Fruit fly (Drosophila melanogaster) whole organism, embryonic: ENCODE measurements around the gene HHEX.

Source experiments
- Ada2b ChIP-seq: fragments of 200-800 bp; sonication (Bioruptor generic); IDR thresholded peaks from 2 replicates; pipeline ENCODE4 v1.3.6; 2022; ENCODE audit warnings: missing biosample characterization, missing genetic modification characterization
- Atf-2 ChIP-seq: fragments of 200-800 bp; sonication (Bioruptor generic); optimal IDR thresholded peaks from 2 replicates; lab custom pipeline; 2016; ENCODE audit warnings: missing biosample characterization, missing genetic modification characterization
- CG10274 ChIP-seq: fragments of 200-800 bp; sonication (Bioruptor generic); optimal IDR thresholded peaks from 3 replicates; lab custom pipeline; 2017; ENCODE audit warnings: missing biosample characterization, mild to moderate bottlenecking, missing genetic modification characterization
- CG10366 ChIP-seq: fragments of 200-800 bp; sonication (Bioruptor generic); IDR thresholded peaks from 2 replicates; pipeline ENCODE4 v1.3.6; 2022; ENCODE audit warnings: missing biosample characterization, missing genetic modification characterization
- CG11247 ChIP-seq: fragments of 200-800 bp; sonication (Bioruptor generic); IDR thresholded peaks from 2 replicates; pipeline ENCODE4 v1.3.6; 2022; ENCODE audit warnings: missing biosample characterization, missing genetic modification characterization
- CG11504 ChIP-seq: fragments of 200-800 bp; sonication (Bioruptor generic); optimal IDR thresholded peaks from 3 replicates; lab custom pipeline; 2019; ENCODE audit warnings: missing biosample characterization, mild to moderate bottlenecking, missing genetic modification characterization, moderate library complexity
- CG11560 ChIP-seq: fragments of 200-800 bp; sonication (Bioruptor generic); IDR thresholded peaks from 3 replicates; pipeline ENCODE4 v1.3.6; 2022; ENCODE audit warnings: missing biosample characterization, missing genetic modification characterization
- CG11695 ChIP-seq: fragments of 200-800 bp; sonication (Bioruptor generic); IDR thresholded peaks from 3 replicates; pipeline ENCODE4 v1.3.6; 2022; ENCODE audit warnings: missing biosample characterization, missing genetic modification characterization
- CG13775 ChIP-seq: fragments of 200-800 bp; sonication (Bioruptor generic); optimal IDR thresholded peaks from 3 replicates; lab custom pipeline; 2017; ENCODE audit warnings: missing biosample characterization, mild to moderate bottlenecking, missing genetic modification characterization
- CG14050 ChIP-seq: fragments of 200-800 bp; sonication (Bioruptor generic); IDR thresholded peaks from 3 replicates; pipeline ENCODE4 v1.3.6; 2022; ENCODE audit warnings: missing biosample characterization, missing genetic modification characterization
- CG16779 ChIP-seq: fragments of 200-800 bp; sonication (Bioruptor generic); IDR thresholded peaks from 2 replicates; pipeline ENCODE4 v1.3.6; 2022; ENCODE audit warnings: missing biosample characterization, missing genetic modification characterization
- CG17829 ChIP-seq: fragments of 200-800 bp; optimal IDR thresholded peaks from 2 replicates; lab custom pipeline; 2019; ENCODE audit warnings: missing biosample characterization, mild to moderate bottlenecking, missing genetic modification characterization, moderate library complexity
- CG17912 ChIP-seq: fragments of 200-800 bp; sonication (Bioruptor generic); optimal IDR thresholded peaks from 2 replicates; lab custom pipeline; 2018; ENCODE audit warnings: missing biosample characterization, mild to moderate bottlenecking, missing genetic modification characterization
- CG18011 ChIP-seq: fragments of 200-800 bp; sonication (Bioruptor generic); optimal IDR thresholded peaks from 2 replicates; lab custom pipeline; 2017; ENCODE audit warnings: missing biosample characterization, missing genetic modification characterization, mild to moderate bottlenecking, moderate library complexity, missing genotype
- CG33213 ChIP-seq: fragments of 200-800 bp; sonication (Bioruptor generic); optimal IDR thresholded peaks from 3 replicates; lab custom pipeline; 2016; ENCODE audit warnings: missing biosample characterization, missing genetic modification characterization
- CG34422 ChIP-seq: fragments of 200-800 bp; sonication (Bioruptor generic); IDR thresholded peaks from 3 replicates; pipeline ENCODE4 v1.3.6; 2022; ENCODE audit warnings: missing biosample characterization, missing genetic modification characterization
- CG6254 ChIP-seq: fragments of 200-800 bp; sonication (Bioruptor generic); optimal IDR thresholded peaks from 3 replicates; lab custom pipeline; 2017; ENCODE audit warnings: mild to moderate bottlenecking, missing biosample characterization, missing genetic modification reagents, missing genetic modification characterization
- CG7987 ChIP-seq: fragments of 200-800 bp; sonication (Bioruptor generic); optimal IDR thresholded peaks from 2 replicates; lab custom pipeline; 2018; ENCODE audit warnings: missing biosample characterization, mild to moderate bottlenecking, missing genetic modification characterization, moderate library complexity
- CG8388 ChIP-seq: fragments of 200-800 bp; sonication (Bioruptor generic); optimal IDR thresholded peaks from 2 replicates; lab custom pipeline; 2019; ENCODE audit warnings: missing biosample characterization, mild to moderate bottlenecking, missing genetic modification characterization, moderate library complexity
- Dek ChIP-seq: fragments of 200-800 bp; sonication (Bioruptor generic); optimal IDR thresholded peaks from 3 replicates; lab custom pipeline; 2019; ENCODE audit warnings: missing biosample characterization, mild to moderate bottlenecking, missing genetic modification characterization, moderate library complexity
- Dll ChIP-seq: fragments of 200-800 bp; sonication (Bioruptor generic); IDR thresholded peaks from 4 replicates; pipeline ENCODE4 v1.3.6; 2022; ENCODE audit warnings: missing biosample characterization, missing genetic modification characterization; ENCODE audit not compliant: partially characterized antibody
- Drgx ChIP-seq: fragments of 200-800 bp; sonication (Bioruptor generic); IDR thresholded peaks from 2 replicates; pipeline ENCODE4 v1.3.6; 2022; ENCODE audit warnings: missing biosample characterization, missing genetic modification characterization
- ERR ChIP-seq: fragments of 200-800 bp; sonication (Bioruptor generic); optimal IDR thresholded peaks from 2 replicates; lab custom pipeline; 2016; ENCODE audit warnings: missing biosample characterization, missing genetic modification characterization
- H2.0 ChIP-seq: fragments of 200-800 bp; sonication (Bioruptor generic); IDR thresholded peaks from 2 replicates; pipeline ENCODE4 v1.3.6; 2022; ENCODE audit warnings: missing biosample characterization, missing genetic modification characterization
- Lim3 ChIP-seq: fragments of 200-800 bp; sonication (Bioruptor generic); IDR thresholded peaks from 2 replicates; pipeline ENCODE4 v1.3.6; 2022; ENCODE audit warnings: missing biosample characterization, missing genetic modification characterization
- MTF-1 ChIP-seq: fragments of 200-800 bp; sonication (Bioruptor generic); optimal IDR thresholded peaks from 2 replicates; lab custom pipeline; 2018; ENCODE audit warnings: missing biosample characterization, mild to moderate bottlenecking, missing genetic modification characterization, borderline replicate concordance
- Nf-YA ChIP-seq: fragments of 200-800 bp; sonication (Bioruptor generic); IDR thresholded peaks from 2 replicates; pipeline ENCODE4 v1.3.6; 2022; ENCODE audit warnings: missing biosample characterization, missing genetic modification characterization
- Side ChIP-seq: fragments of 200-800 bp; sonication (Bioruptor generic); optimal IDR thresholded peaks from 2 replicates; lab custom pipeline; 2016; ENCODE audit warnings: missing biosample characterization, missing genetic modification characterization
- Sox102F ChIP-seq: fragments of 200-800 bp; sonication (Bioruptor generic); optimal IDR thresholded peaks from 2 replicates; lab custom pipeline; 2018; ENCODE audit warnings: missing biosample characterization, mild to moderate bottlenecking, missing genetic modification characterization, moderate library complexity
- Usf ChIP-seq: fragments of 200-800 bp; sonication (Bioruptor generic); optimal IDR thresholded peaks from 2 replicates; lab custom pipeline; 2017; ENCODE audit warnings: missing genotype, missing biosample characterization, missing genetic modification characterization
- ara ChIP-seq: fragments of 200-800 bp; sonication (Bioruptor generic); IDR thresholded peaks from 2 replicates; pipeline ENCODE4 v1.3.6; 2022; ENCODE audit warnings: missing biosample characterization, missing genetic modification characterization
- ato ChIP-seq: fragments of 200-800 bp; sonication (Bioruptor generic); IDR thresholded peaks from 2 replicates; pipeline ENCODE4 v1.3.6; 2022; ENCODE audit warnings: missing biosample characterization, missing genetic modification characterization; ENCODE audit not compliant: partially characterized antibody
- bigmax ChIP-seq: fragments of 200-800 bp; sonication (Bioruptor generic); optimal IDR thresholded peaks from 2 replicates; lab custom pipeline; 2018; ENCODE audit warnings: missing biosample characterization, mild to moderate bottlenecking, missing genetic modification characterization
- bowl ChIP-seq: fragments of 200-800 bp; sonication (Bioruptor generic); IDR thresholded peaks from 2 replicates; pipeline ENCODE4 v1.3.6; 2022; ENCODE audit warnings: missing biosample characterization, missing genetic modification characterization
- br ChIP-seq: fragments of >200 bp; optimal IDR thresholded peaks from 2 replicates; lab custom pipeline; 2017
- dati ChIP-seq: fragments of 200-800 bp; sonication (Bioruptor generic); IDR thresholded peaks from 2 replicates; pipeline ENCODE4 v1.3.6; 2022; ENCODE audit warnings: missing biosample characterization, missing genetic modification characterization
- disco-r ChIP-seq: fragments of 200-800 bp; sonication (Bioruptor generic); optimal IDR thresholded peaks from 2 replicates; lab custom pipeline; 2016; ENCODE audit warnings: missing biosample characterization, missing genetic modification characterization
- eve ChIP-seq, 2 experiments: fragments of >200 bp; optimal IDR thresholded peaks; 2 replicates each; lab custom pipeline; 2017; ENCODE audit warnings: missing biosample characterization in 2 of 2, missing genetic modification characterization in 2 of 2
- fd96Cb ChIP-seq: fragments of 200-800 bp; sonication (Bioruptor generic); optimal IDR thresholded peaks from 2 replicates; lab custom pipeline; 2018; ENCODE audit warnings: missing biosample characterization, mild to moderate bottlenecking, missing genetic modification characterization, moderate library complexity
- gfzf ChIP-seq: fragments of 200-800 bp; sonication (Bioruptor generic); optimal IDR thresholded peaks from 2 replicates; lab custom pipeline; 2016; ENCODE audit warnings: missing biosample characterization, mild to moderate bottlenecking, missing genetic modification characterization, moderate library complexity
- gsb-n ChIP-seq: fragments of 200-800 bp; sonication (Bioruptor generic); optimal IDR thresholded peaks from 3 replicates; lab custom pipeline; 2018; ENCODE audit warnings: missing biosample characterization, mild to moderate bottlenecking, missing genetic modification characterization
- inv ChIP-seq: fragments of 200-800 bp; sonication (Bioruptor generic); IDR thresholded peaks from 2 replicates; pipeline ENCODE4 v1.3.6; 2022; ENCODE audit warnings: missing biosample characterization, missing genetic modification characterization; ENCODE audit not compliant: partially characterized antibody
- kah ChIP-seq: fragments of 200-800 bp; sonication (Bioruptor generic); optimal IDR thresholded peaks from 2 replicates; lab custom pipeline; 2018; ENCODE audit warnings: missing biosample characterization, mild to moderate bottlenecking, missing genetic modification characterization
- lola ChIP-seq, 3 experiments: fragments of >200 bp in 2 of 3; fragments of 200-800 bp in 1 of 3; sonication (Bioruptor generic) in 1 of 3; optimal IDR thresholded peaks; 2 replicates each; lab custom pipeline; 2017 to 2019; ENCODE audit warnings: missing biosample characterization in 3 of 3, missing genetic modification characterization in 3 of 3, mild to moderate bottlenecking in 1 of 3, moderate library complexity in 1 of 3
- nau ChIP-seq: fragments of 200-800 bp; sonication (Bioruptor generic); optimal IDR thresholded peaks from 3 replicates; lab custom pipeline; 2017; ENCODE audit warnings: missing biosample characterization, mild to moderate bottlenecking, missing genetic modification characterization, missing genetic modification reagents
- repo ChIP-seq: fragments of 200-800 bp; sonication (Bioruptor generic); optimal IDR thresholded peaks from 2 replicates; lab custom pipeline; 2016; ENCODE audit warnings: missing biosample characterization, missing genetic modification characterization
- sc ChIP-seq, 3 experiments: fragments of >200 bp in 2 of 3; fragments of 200-800 bp in 1 of 3; sonication (Bioruptor generic) in 1 of 3; optimal IDR thresholded peaks; 2 replicates in 2 of 3; 3 replicates in 1 of 3; lab custom pipeline; 2017; ENCODE audit warnings: mild to moderate bottlenecking in 1 of 3, missing biosample characterization in 1 of 3, missing genetic modification characterization in 1 of 3, missing genetic modification reagents in 1 of 3
- tgo ChIP-seq: fragments of 200-800 bp; sonication (Bioruptor generic); IDR thresholded peaks from 3 replicates; pipeline ENCODE4 v1.3.6; 2022; ENCODE audit warnings: missing biosample characterization, missing genetic modification characterization
- zen2 ChIP-seq: fragments of 200-800 bp; sonication (Bioruptor generic); IDR thresholded peaks from 3 replicates; pipeline ENCODE4 v1.3.6; 2022; ENCODE audit warnings: missing biosample characterization, missing genetic modification characterization; ENCODE audit not compliant: partially characterized antibody

The HHEX gene

DNA sequence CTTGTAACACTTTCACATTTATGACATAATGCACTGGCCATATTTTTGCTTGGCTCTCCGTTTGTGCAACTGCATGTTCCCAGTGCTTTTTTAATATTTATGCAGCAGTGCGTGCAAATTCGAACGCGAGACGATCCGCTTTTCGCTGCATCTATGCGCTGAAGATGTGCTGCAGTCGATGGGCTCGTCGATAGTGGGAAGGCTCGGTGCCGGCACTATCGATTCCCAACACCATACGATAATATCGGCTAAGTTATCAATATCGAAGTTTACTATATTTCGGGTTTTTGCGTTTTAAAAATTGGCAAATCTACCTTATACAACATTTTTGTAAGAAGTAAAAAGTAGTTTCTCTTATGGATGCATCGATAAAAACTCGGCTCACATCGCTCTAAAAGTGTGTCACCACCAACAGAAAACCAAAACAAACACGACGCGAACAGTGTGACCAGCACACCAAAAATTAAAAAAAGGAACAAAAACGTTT is 16.9 kb upstream of the HHEX start, which contains the start of gene RhoGAP93B:
Gene RhoGAP93B (minus strand): TSS at position 197 of the 487 bp plus-strand sequence.
- peak; percentile 77 for TF ChIP-seq fd96Cb (tag; lab: Kevin White, UChicago)
- TF ChIP-seq zen2 (GFP tag; lab: Robert Waterston, UW): peak; percentile 100
- peak; percentile 52; the same call in 1 of the 2 replicates for TF ChIP-seq dati (GFP tag; lab: Robert Waterston, UW)
- TF ChIP-seq H2.0: peak; percentile 78
- peak; percentile 81 for TF ChIP-seq CG14050 (GFP tag; lab: Robert Waterston, UW)
- TF ChIP-seq CG6254: peak; percentile 74
- TF ChIP-seq Dek (tag; lab: Kevin White, UChicago): peak; percentile 67
- peak; percentile 81 for TF ChIP-seq CG11504
- TF ChIP-seq CG7987 (GFP tag; lab: Kevin White, UChicago): peak; percentile 68
- TF ChIP-seq ERR (GFP tag; lab: Kevin White, UChicago): peak; percentile 80
- TF ChIP-seq CG11247 (GFP tag; lab: Robert Waterston, UW): peak; percentile 89
- TF ChIP-seq CG34422: peak; percentile 94
- TF ChIP-seq CG10274: peak; percentile 25
- peak; percentile 72 for TF ChIP-seq Atf-2 (GFP tag; lab: Kevin White, UChicago)
- peak in 1 of 2 experiments; percentile 20 for TF ChIP-seq eve (GFP tag; optimal IDR thresholded peaks at IDR 0.05; lab: Kevin White, UChicago)
- peak; percentile 88 for TF ChIP-seq CG17829
- TF ChIP-seq CG18011 (GFP tag; lab: Kevin White, UChicago): peak; percentile 78
- peak in 1 of 3 experiments; percentile 78 for TF ChIP-seq lola (GFP tag; optimal IDR thresholded peaks at IDR 0.05; lab: Kevin White, UChicago)
- TF ChIP-seq CG10366 (GFP tag; lab: Robert Waterston, UW): peak; percentile 84
- TF ChIP-seq CG17912 (GFP tag; lab: Kevin White, UChicago): peak; percentile 43
- peak; percentile 80 for TF ChIP-seq tgo (GFP tag; lab: Robert Waterston, UW)
- no peak for TF ChIP-seq br (lab: Kevin White, UChicago)
- TF ChIP-seq CG13775: peak; percentile 90
- no peak for TF ChIP-seq disco-r (GFP tag; lab: Kevin White, UChicago)
- TF ChIP-seq bigmax (GFP tag; lab: Kevin White, UChicago): no peak
- TF ChIP-seq CG11695 (GFP tag; lab: Robert Waterston, UW): peak; percentile 83
- TF ChIP-seq bowl (GFP tag; lab: Robert Waterston, UW): peak; percentile 88
- TF ChIP-seq Nf-YA (GFP tag; lab: Robert Waterston, UW): peak; percentile 86
- TF ChIP-seq Side (GFP tag; lab: Kevin White, UChicago): peak; percentile 78
- peak; percentile 100 for TF ChIP-seq Dll (GFP tag; lab: Robert Waterston, UW)
- TF ChIP-seq CG8388: peak; percentile 70
- peak; percentile 76 for TF ChIP-seq repo (GFP tag; lab: Kevin White, UChicago)
- TF ChIP-seq CG11560 (tag; lab: Robert Waterston, UW): peak; percentile 81; the same call in 2 of the 3 replicates
- peak; percentile 83 for TF ChIP-seq gfzf
- peak; percentile 99 for TF ChIP-seq ato
- peak; percentile 81 for TF ChIP-seq CG33213 (GFP tag; lab: Kevin White, UChicago)
- TF ChIP-seq Ada2b: peak; percentile 90
- TF ChIP-seq ara (GFP tag; lab: Robert Waterston, UW): peak; percentile 87
- TF ChIP-seq Drgx (GFP tag; lab: Robert Waterston, UW): peak; percentile 82
- TF ChIP-seq sc (optimal IDR thresholded peaks at IDR 0.05; lab: Kevin White, UChicago): no peak
- TF ChIP-seq sc (GFP tag; optimal IDR thresholded peaks at IDR 0.05; lab: Kevin White, UChicago): peak; percentile 28
- TF ChIP-seq Lim3 (GFP tag; lab: Robert Waterston, UW): peak; percentile 79
- TF ChIP-seq Sox102F (GFP tag; lab: Kevin White, UChicago): peak; percentile 82
- peak; percentile 74 for TF ChIP-seq CG16779 (GFP tag; lab: Robert Waterston, UW)
- peak; percentile 34 for TF ChIP-seq Usf (GFP tag; lab: Kevin White, UChicago)
- no peak for TF ChIP-seq gsb-n (tag; lab: Kevin White, UChicago)
- TF ChIP-seq inv: peak; percentile 100
- TF ChIP-seq MTF-1 (GFP tag; lab: Kevin White, UChicago): peak; percentile 64
- no peak for TF ChIP-seq nau
- peak; percentile 12 for TF ChIP-seq kah (GFP tag; lab: Kevin White, UChicago)
